Worm (Caenorhabditis elegans) whole organism, early embryonic: ENCODE results near the gene R05H5.7.

ENCODE experiments used
- ama-1 ChIP-seq: fragments of 150-350 bp; optimal IDR thresholded peaks from 2 replicates; lab custom pipeline; 2014
- flt-1 ChIP-seq: fragments of 200-800 bp; sonication (Bioruptor generic); IDR thresholded peaks from 2 replicates; pipeline ENCODE4 v1.3.6; 2022; ENCODE audit warnings: missing genetic modification characterization, missing compliant biosample characterization
- hmbx-1 ChIP-seq: sonication (generic microtip); optimal IDR thresholded peaks from 2 replicates; lab custom pipeline; 2016; ENCODE audit warnings: mild to moderate bottlenecking, missing genetic modification characterization, missing compliant biosample characterization
- hmg-4 ChIP-seq: fragments of 200-800 bp; sonication (Bioruptor generic); optimal IDR thresholded peaks from 2 replicates; lab custom pipeline; 2018; ENCODE audit warnings: mild to moderate bottlenecking, missing genetic modification characterization, missing compliant biosample characterization

DNA sequence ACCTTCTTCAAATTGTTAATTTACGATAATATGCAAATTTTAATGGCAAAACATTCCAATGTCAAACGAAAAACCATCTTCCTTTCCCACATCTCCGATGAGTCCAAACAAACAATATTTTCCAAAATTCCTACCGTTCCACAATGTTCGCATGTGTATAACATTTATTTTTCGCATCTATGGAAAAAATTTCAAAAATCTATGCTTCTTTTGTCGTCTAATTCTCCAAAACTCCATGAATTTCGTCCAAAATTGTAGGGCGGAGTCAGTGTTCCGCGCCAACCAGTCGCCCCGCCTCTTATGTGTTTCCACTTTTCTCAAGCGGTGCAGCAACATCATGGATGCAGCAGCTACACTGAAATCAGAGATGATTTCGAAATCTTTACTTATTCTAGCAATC is 38.7 kb downstream of the R05H5.7 start, which contains the start of gene T01E8.8:
- TF ChIP-seq hmg-4 (GFP tag; lab: Kevin White, UChicago) (no peak), hmbx-1 (tag; lab: Kevin White, UChicago) (no peak), ama-1 (lab: Kevin White, UChicago) (no peak), flt-1 (no peak)
